Fruit fly (Drosophila melanogaster): ENCODE data around the gene CG31221.

- TF ChIP-seq CG8478 (optimal IDR thresholded peaks at IDR 0.05), result no peak
- TF ChIP-seq EcR (GFP tag; optimal IDR thresholded peaks at IDR 0.05), result no peak
- TF ChIP-seq usp (GFP tag; optimal IDR thresholded peaks at IDR 0.05), result no peak
- TF ChIP-seq psq (optimal IDR thresholded peaks at IDR 0.05), result no peak
- TF ChIP-seq Dll (optimal IDR thresholded peaks at IDR 0.05), result no peak
These were observed 48.1 kb downstream of the CG31221 start, which contains the start of gene Dys for dm6 chr3R:19460409-19461217.
